Worm (Caenorhabditis elegans): ENCODE measurements around the gene ZK686.6.

DNA sequence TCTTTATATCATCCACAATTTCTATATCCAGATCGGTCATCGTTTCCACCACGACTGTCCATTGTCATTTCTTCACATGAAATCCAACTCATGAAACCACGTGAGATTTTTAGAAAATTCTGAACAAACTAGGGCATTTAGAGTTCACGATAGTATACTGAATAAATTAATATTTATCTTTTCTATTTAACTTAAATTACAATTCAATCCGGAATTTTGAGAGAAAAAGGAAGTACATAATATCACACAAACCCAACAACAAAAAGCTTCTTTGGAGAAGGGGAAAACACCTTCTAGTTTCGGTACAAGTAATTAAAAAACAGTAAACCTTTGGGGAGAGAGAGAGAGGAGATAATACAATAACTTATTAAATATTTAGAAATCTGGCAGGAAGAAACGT, 5.4 kb downstream of the ZK686.6 start, which contains the start of gene ZK686.5:
- TF ChIP-seq hmg-4 (GFP tag; optimal IDR thresholded peaks at IDR 0.05) (no peak), ama-1 (optimal IDR thresholded peaks at IDR 0.05) (no peak), F13C5.2 (tag; optimal IDR thresholded peaks at IDR 0.05) (no peak)
